Worm (Caenorhabditis elegans): ENCODE measurements around the gene pyr-1.

Gene pyr-1

ce11 chrII:8648843-8649242 is 2.1 kb upstream of the pyr-1 start:
- TF ChIP-seq madf-6 (GFP tag; IDR thresholded peaks at IDR 0.05) (peak; percentile 71), efl-1 (GFP tag; optimal IDR thresholded peaks at IDR 0.05) (peak; percentile 67), madf-8 (GFP tag; conservative IDR thresholded peaks at IDR 0.05) (peak; percentile 57), hmg-1.2 (GFP tag; IDR thresholded peaks at IDR 0.05) (peak; percentile 20; the same call in 1 of the 2 replicates), Y56A3A.18 (GFP tag; IDR thresholded peaks at IDR 0.05) (no peak), hrde-1 (tag; optimal IDR thresholded peaks at IDR 0.05; ENCODE audit: borderline replicate concordance) (no peak), lsl-1 (GFP tag; optimal IDR thresholded peaks at IDR 0.05) (peak; percentile 2)

ce11 chrII:8658835-8659234 is 7.9 kb downstream of the pyr-1 start, which contains the start of gene atg-10:
Gene atg-10, plus strand, starts transcription at chrII:8659135.
- no peak for TF ChIP-seq F52B5.7 (tag; optimal IDR thresholded peaks at IDR 0.05)
- TF ChIP-seq Y53G8AR.9 (GFP tag; conservative IDR thresholded peaks at IDR 0.05): no peak
- TF ChIP-seq mel-28 (tag; optimal IDR thresholded peaks at IDR 0.05; ENCODE audit: borderline replicate concordance): no peak
- TF ChIP-seq madf-3 (GFP tag; IDR thresholded peaks at IDR 0.05): no peak
- no peak for TF ChIP-seq C06A6.2 (GFP tag; conservative IDR thresholded peaks at IDR 0.05)
- no peak for TF ChIP-seq atf-7 (tag; optimal IDR thresholded peaks at IDR 0.05)
- TF ChIP-seq unc-130 (GFP tag; optimal IDR thresholded peaks at IDR 0.05): no peak

ce11 chrII:8661539-8661938 is 10.6 kb downstream of the pyr-1 start, which contains the start of the genes piga-1 and eif-2Bepsilon:
Gene piga-1, minus strand, starts transcription at chrII:8661712.
Gene eif-2Bepsilon, plus strand, starts transcription at chrII:8661869.
- TF ChIP-seq mcd-1 (GFP tag; IDR thresholded peaks at IDR 0.05): peak; percentile 63
- peak; percentile 53; the same call in 1 of the 2 replicates for TF ChIP-seq cebp-1 (GFP tag; IDR thresholded peaks at IDR 0.05)
- TF ChIP-seq cebp-1 (tag; optimal IDR thresholded peaks at IDR 0.05): peak; percentile 78
- peak; percentile 48 for TF ChIP-seq attf-5 (GFP tag; optimal IDR thresholded peaks at IDR 0.05)
- peak; percentile 44 for TF ChIP-seq F23B12.7 (tag; optimal IDR thresholded peaks at IDR 0.05; ENCODE audit: insufficient read depth)
- no peak for TF ChIP-seq snpc-4 (GFP tag; optimal IDR thresholded peaks at IDR 0.05)
- no peak for TF ChIP-seq snpc-4 (tag; optimal IDR thresholded peaks at IDR 0.05)

ce11 chrII:8664533-8664932 is 13.6 kb downstream of the pyr-1 start, which contains the start of gene etc-1:
Gene etc-1, plus strand, starts transcription at chrII:8664833.
- no peak for TF ChIP-seq lin-54 (GFP tag; optimal IDR thresholded peaks at IDR 0.05)
- no peak for TF ChIP-seq F10E7.11 (tag; optimal IDR thresholded peaks at IDR 0.05)
- no peak for TF ChIP-seq atf-7 (tag; optimal IDR thresholded peaks at IDR 0.05)
- TF ChIP-seq pha-4 (tag; optimal IDR thresholded peaks at IDR 0.05): no peak
- TF ChIP-seq rec-8 (tag; optimal IDR thresholded peaks at IDR 0.05): no peak
- no peak for TF ChIP-seq Y53G8AR.9 (GFP tag; conservative IDR thresholded peaks at IDR 0.05)
- TF ChIP-seq lsy-27 (tag; optimal IDR thresholded peaks at IDR 0.05; ENCODE audit: borderline replicate concordance, insufficient read depth): no peak
- TF ChIP-seq ekl-4 (GFP tag; IDR thresholded peaks at IDR 0.05): no peak

- TF ChIP-seq him-1 (tag; optimal IDR thresholded peaks at IDR 0.05) (peak; percentile 91), B0336.3 (GFP tag; IDR thresholded peaks at IDR 0.05) (peak; percentile 10; the same call in 1 of the 2 replicates), let-607 (tag; optimal IDR thresholded peaks at IDR 0.05) (no peak)
Observed at ce11 chrII:8668871-8669270, 18.0 kb downstream of the pyr-1 start.

All from whole organism, young adult.